Worm (Caenorhabditis elegans): ENCODE results near the gene mlc-5.

Gene mlc-5

ce11 chrIII:13657975-13658374 is 34.9 kb downstream of the mlc-5 start:
- no peak for TF ChIP-seq F23B12.7 (tag; optimal IDR thresholded peaks at IDR 0.05; ENCODE audit: insufficient read depth)
- no peak for TF ChIP-seq akir-1 (GFP tag; optimal IDR thresholded peaks at IDR 0.05)
- TF ChIP-seq cebp-1 (GFP tag; IDR thresholded peaks at IDR 0.05): no peak
- peak; percentile 35 for TF ChIP-seq cebp-1 (tag; optimal IDR thresholded peaks at IDR 0.05)
- TF ChIP-seq attf-5 (GFP tag; optimal IDR thresholded peaks at IDR 0.05): peak; percentile 2
- TF ChIP-seq fkh-3 (tag; optimal IDR thresholded peaks at IDR 0.05): no peak
- TF ChIP-seq ccch-3 (GFP tag; optimal IDR thresholded peaks at IDR 0.05): no peak
- TF ChIP-seq sptf-2 (GFP tag; optimal IDR thresholded peaks at IDR 0.05): no peak
- no peak for TF ChIP-seq nfyb-1 (GFP tag; IDR thresholded peaks at IDR 0.05)
- TF ChIP-seq mes-4 (tag; optimal IDR thresholded peaks at IDR 0.05): no peak
- no peak for TF ChIP-seq pha-4 (tag; optimal IDR thresholded peaks at IDR 0.05)
- TF ChIP-seq zfh-2 (GFP tag; conservative IDR thresholded peaks at IDR 0.05): 0 out of 2 replicates have a peak, but pooled peaks have one; percentile 22
- no peak for TF ChIP-seq T26A5.8 (tag; optimal IDR thresholded peaks at IDR 0.05)
- TF ChIP-seq egrh-3 (GFP tag; IDR thresholded peaks at IDR 0.05): no peak
- no peak for TF ChIP-seq madf-3 (GFP tag; IDR thresholded peaks at IDR 0.05)
- TF ChIP-seq cebp-2 (GFP tag; IDR thresholded peaks at IDR 0.05): no peak
- TF ChIP-seq bed-2 (GFP tag; IDR thresholded peaks at IDR 0.05): no peak
- TF ChIP-seq aptf-3 (GFP tag; IDR thresholded peaks at IDR 0.05): no peak
- no peak for TF ChIP-seq let-607 (tag; optimal IDR thresholded peaks at IDR 0.05)
- peak; percentile 41 for TF ChIP-seq nhr-80 (tag; optimal IDR thresholded peaks at IDR 0.05)
- no peak for TF ChIP-seq hlh-26 (GFP tag; conservative IDR thresholded peaks at IDR 0.05)

ce11 chrIII:13659028-13659427 is 35.9 kb downstream of the mlc-5 start:
- TF ChIP-seq akir-1 (GFP tag; optimal IDR thresholded peaks at IDR 0.05): no peak
- no peak for TF ChIP-seq sdz-38 (tag; optimal IDR thresholded peaks at IDR 0.05)
- no peak for TF ChIP-seq zfh-2 (GFP tag; conservative IDR thresholded peaks at IDR 0.05)
- TF ChIP-seq C17E4.6 (GFP tag; IDR thresholded peaks at IDR 0.05): no peak
- TF ChIP-seq egl-44 (GFP tag; IDR thresholded peaks at IDR 0.05): no peak
- TF ChIP-seq unc-62 (GFP tag; optimal IDR thresholded peaks at IDR 0.05): no peak
- TF ChIP-seq ztf-6 (GFP tag; IDR thresholded peaks at IDR 0.05): no peak
- no peak for TF ChIP-seq unc-130 (GFP tag; optimal IDR thresholded peaks at IDR 0.05)
- no peak for TF ChIP-seq F23B12.7 (tag; optimal IDR thresholded peaks at IDR 0.05; ENCODE audit: insufficient read depth)
- no peak for TF ChIP-seq dpff-1 (tag; optimal IDR thresholded peaks at IDR 0.05)
- no peak for TF ChIP-seq ceh-58 (GFP tag; IDR thresholded peaks at IDR 0.05)
- TF ChIP-seq dox-1 (GFP tag; IDR thresholded peaks at IDR 0.05): no peak

ce11 chrIII:13660123-13660522 is 37.0 kb downstream of the mlc-5 start:
- TF ChIP-seq T07F8.4 (tag; optimal IDR thresholded peaks at IDR 0.05): no peak
- no peak for TF ChIP-seq ceh-58 (GFP tag; IDR thresholded peaks at IDR 0.05)
- no peak for TF ChIP-seq Y56A3A.18 (GFP tag; IDR thresholded peaks at IDR 0.05)
- TF ChIP-seq pbrm-1 (GFP tag; IDR thresholded peaks at IDR 0.05): no peak
- TF ChIP-seq tlf-1 (GFP tag; optimal IDR thresholded peaks at IDR 0.05): no peak
- TF ChIP-seq akir-1 (GFP tag; optimal IDR thresholded peaks at IDR 0.05): no peak
- no peak for TF ChIP-seq Y95B8A.8 (GFP tag; IDR thresholded peaks at IDR 0.05)
- no peak for TF ChIP-seq F49E8.2 (tag; optimal IDR thresholded peaks at IDR 0.05; ENCODE audit: insufficient read depth)
- no peak for TF ChIP-seq F33H1.4 (GFP tag; IDR thresholded peaks at IDR 0.05)

All from whole organism, young adult.